Fruit fly (Drosophila melanogaster) whole organism, adult: ENCODE data around the gene CSN6.

Experiments
- CG11617 ChIP-seq: fragments of 200-800 bp; sonication (Bioruptor generic); optimal IDR thresholded peaks from 2 replicates; lab custom pipeline; 2017; ENCODE audit warnings: mild to moderate bottlenecking, missing biosample characterization, missing genetic modification reagents, missing genetic modification characterization
- CG12768 ChIP-seq: fragments of 200-800 bp; sonication (Bioruptor generic); optimal IDR thresholded peaks from 2 replicates; lab custom pipeline; 2017; ENCODE audit warnings: missing biosample characterization, missing genetic modification characterization, mild to moderate bottlenecking, moderate library complexity, missing genetic modification reagents
- CG14711 ChIP-seq: fragments of 200-800 bp; sonication (Bioruptor generic); optimal IDR thresholded peaks from 2 replicates; lab custom pipeline; 2018; ENCODE audit warnings: missing biosample characterization, mild to moderate bottlenecking, missing genetic modification characterization, moderate library complexity
- CG1620 ChIP-seq: fragments of 200-800 bp; sonication (Bioruptor generic); optimal IDR thresholded peaks from 2 replicates; lab custom pipeline; 2016; ENCODE audit warnings: missing biosample characterization, missing genetic modification characterization
- CG33017 ChIP-seq: fragments of 200-800 bp; sonication (Bioruptor generic); optimal IDR thresholded peaks from 2 replicates; lab custom pipeline; 2018; ENCODE audit warnings: missing biosample characterization, mild to moderate bottlenecking, missing genetic modification characterization, moderate library complexity
- CG5204 ChIP-seq: fragments of 200-800 bp; sonication (Bioruptor generic); optimal IDR thresholded peaks from 2 replicates; lab custom pipeline; 2016; ENCODE audit warnings: missing biosample characterization, missing genetic modification characterization
- CG7045 ChIP-seq: fragments of 200-800 bp; sonication (Bioruptor generic); optimal IDR thresholded peaks from 2 replicates; lab custom pipeline; 2017; ENCODE audit warnings: missing biosample characterization, mild to moderate bottlenecking, missing genetic modification characterization
- CG7101 ChIP-seq: fragments of 200-800 bp; sonication (Bioruptor generic); optimal IDR thresholded peaks from 2 replicates; lab custom pipeline; 2018; ENCODE audit warnings: missing biosample characterization, mild to moderate bottlenecking, missing genetic modification characterization, moderate library complexity
- Clk ChIP-seq: fragments of 200-800 bp; sonication (Bioruptor generic); optimal IDR thresholded peaks from 2 replicates; lab custom pipeline; 2017; ENCODE audit warnings: missing biosample characterization, missing genetic modification characterization
- Crg-1 ChIP-seq: fragments of 200-800 bp; sonication (Bioruptor generic); optimal IDR thresholded peaks from 2 replicates; lab custom pipeline; 2016; ENCODE audit warnings: missing biosample characterization, missing genetic modification characterization
- Hr96 ChIP-seq: fragments of 200-800 bp; sonication (Bioruptor generic); optimal IDR thresholded peaks from 2 replicates; lab custom pipeline; 2016; ENCODE audit warnings: missing biosample characterization, missing genetic modification characterization
- Mnt ChIP-seq: fragments of 200-800 bp; sonication (Bioruptor generic); optimal IDR thresholded peaks from 2 replicates; lab custom pipeline; 2016; ENCODE audit warnings: missing biosample characterization, mild to moderate bottlenecking, missing genetic modification characterization
- bab1 ChIP-seq: fragments of 200-800 bp; sonication (Bioruptor generic); optimal IDR thresholded peaks from 3 replicates; lab custom pipeline; 2019; ENCODE audit warnings: missing biosample characterization, mild to moderate bottlenecking, missing genetic modification characterization, moderate library complexity
- cic ChIP-seq: fragments of 200-800 bp; sonication (Bioruptor generic); optimal IDR thresholded peaks from 2 replicates; lab custom pipeline; 2017; ENCODE audit warnings: missing biosample characterization, mild to moderate bottlenecking, missing genetic modification characterization, moderate library complexity
- cnc ChIP-seq, 2 experiments: fragments of >200 bp; optimal IDR thresholded peaks; 2 replicates each; lab custom pipeline; 2017
- kay ChIP-seq: fragments of 200-800 bp; sonication (Bioruptor generic); peaks from one replicate; lab custom pipeline; 2016; ENCODE audit warnings: missing biosample characterization, missing genetic modification characterization, borderline replicate concordance
- ovo ChIP-seq: fragments of 200-800 bp; sonication (Bioruptor generic); optimal IDR thresholded peaks from 2 replicates; lab custom pipeline; 2016; ENCODE audit warnings: missing biosample characterization, missing genetic modification characterization
- pad ChIP-seq: fragments of 200-800 bp; sonication (Bioruptor generic); optimal IDR thresholded peaks from 3 replicates; lab custom pipeline; 2017; ENCODE audit warnings: missing biosample characterization, missing genetic modification characterization, mild to moderate bottlenecking, moderate library complexity, missing genetic modification reagents
- tj ChIP-seq: fragments of 200-800 bp; sonication (Bioruptor generic); optimal IDR thresholded peaks from 3 replicates; lab custom pipeline; 2017; ENCODE audit warnings: missing biosample characterization, mild to moderate bottlenecking, missing genetic modification characterization, moderate library complexity
- toe ChIP-seq: fragments of 200-800 bp; sonication (Bioruptor generic); optimal IDR thresholded peaks from 2 replicates; lab custom pipeline; 2016; ENCODE audit warnings: missing biosample characterization, missing genetic modification characterization

The CSN6 gene

DNA sequence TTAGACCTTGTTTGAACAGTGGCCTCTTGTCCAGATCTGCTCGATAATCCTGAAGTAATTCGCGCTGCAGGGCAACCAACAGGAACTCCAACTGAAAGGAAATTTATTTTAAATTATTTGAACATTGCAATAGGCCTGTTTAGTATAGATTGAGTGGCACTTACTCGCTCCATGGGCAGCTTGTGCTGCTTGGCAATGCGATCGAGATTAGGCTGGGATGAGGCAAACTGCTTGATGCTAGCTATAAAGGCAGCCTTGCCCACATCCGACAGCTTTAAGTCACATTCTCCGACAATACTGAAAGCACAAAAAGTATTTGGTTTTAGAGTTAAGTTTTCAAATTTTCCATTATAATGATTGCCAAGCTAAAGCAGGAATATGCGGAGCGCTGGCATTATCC, 28.6 kb downstream of the CSN6 start, which contains the start of gene CG13843:
Gene CG13843 (plus strand): TSS at position 301 of the 400 bp plus-strand sequence.
- TF ChIP-seq bab1 (GFP tag; lab: Kevin White, UChicago) (no peak), CG12768 (GFP tag; lab: Kevin White, UChicago) (no peak), Hr96 (no peak)

DNA sequence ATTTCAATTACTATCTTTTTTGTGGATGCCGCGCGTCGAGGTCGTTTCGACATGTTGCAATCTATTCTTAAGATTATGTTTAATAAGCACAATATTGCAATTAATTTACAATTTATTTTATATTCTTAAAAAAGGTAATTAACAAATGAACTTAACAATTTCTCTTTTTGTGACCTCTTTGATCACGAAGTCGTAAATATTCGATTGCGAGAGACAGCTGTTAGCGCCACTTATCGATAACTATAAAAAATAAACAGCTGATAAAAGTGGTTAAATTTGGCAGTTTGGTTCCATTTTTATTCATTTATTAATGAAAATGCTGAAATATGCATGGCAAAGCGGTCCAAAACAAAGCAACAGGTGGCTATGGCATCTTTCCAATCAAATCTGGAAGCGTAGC, 32.9 kb downstream of the CSN6 start, which contains the start of the genes CG31156 and mRRF2:
Gene CG31156 (minus strand): TSS at position 209 of the 400 bp plus-strand sequence.
Gene mRRF2 (plus strand): TSS at position 239 of the 400 bp plus-strand sequence.
- TF ChIP-seq CG7101 (no peak), cnc (optimal IDR thresholded peaks at IDR 0.05; lab: Kevin White, UChicago) (no peak), kay (peak; percentile 88)

DNA sequence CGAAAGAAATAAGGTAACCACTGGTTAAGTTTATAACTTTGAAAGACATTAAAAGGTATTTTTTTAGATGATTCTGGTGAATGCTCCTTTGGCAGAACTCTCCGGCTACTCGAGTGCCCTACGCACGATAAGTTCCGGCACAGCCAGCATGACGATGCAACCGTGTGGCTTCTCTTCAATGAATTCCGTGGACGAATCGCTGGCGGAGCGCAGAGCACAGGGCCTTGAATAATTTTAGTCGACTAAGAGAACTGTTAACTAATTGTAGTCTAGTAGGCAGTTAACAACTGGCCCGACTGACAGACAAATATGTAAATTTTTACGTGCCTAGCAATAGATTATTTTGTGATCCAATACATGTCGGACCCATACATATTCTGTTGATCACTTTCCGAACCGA, 35.6 kb downstream of the CSN6 start, which contains the start of gene CG31161:
Gene CG31161 (plus strand): TSS at position 301 of the 400 bp plus-strand sequence.
- no peak for TF ChIP-seq kay
- TF ChIP-seq Mnt (GFP tag; lab: Kevin White, UChicago), result no peak
- TF ChIP-seq CG5204, result no peak

DNA sequence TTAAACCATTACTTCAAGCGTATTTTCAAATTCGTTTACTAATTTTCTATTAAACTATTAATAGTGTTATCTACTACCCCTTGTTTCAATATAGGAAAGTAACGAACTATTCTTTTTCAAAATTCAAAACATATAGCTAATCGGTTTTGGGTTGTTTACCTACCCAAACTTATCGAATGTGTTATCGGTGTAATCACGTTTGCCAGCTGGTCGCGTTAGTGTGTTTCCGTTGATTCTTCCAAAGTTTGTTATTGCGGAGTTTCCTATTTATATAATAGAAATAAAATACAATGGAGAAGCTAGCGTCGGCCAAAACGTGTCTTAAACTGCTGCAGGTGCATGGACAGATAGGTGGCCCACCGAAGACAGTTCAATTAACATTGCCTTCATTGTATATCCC, 37.7 kb downstream of the CSN6 start, which contains the start of gene mRpL45:
Gene mRpL45 (plus strand): TSS at position 213 of the 400 bp plus-strand sequence.
- peak; percentile 12 for TF ChIP-seq bab1 (GFP tag; lab: Kevin White, UChicago)
- no peak for TF ChIP-seq ovo
- TF ChIP-seq Mnt (GFP tag; lab: Kevin White, UChicago), result peak; percentile 24

DNA sequence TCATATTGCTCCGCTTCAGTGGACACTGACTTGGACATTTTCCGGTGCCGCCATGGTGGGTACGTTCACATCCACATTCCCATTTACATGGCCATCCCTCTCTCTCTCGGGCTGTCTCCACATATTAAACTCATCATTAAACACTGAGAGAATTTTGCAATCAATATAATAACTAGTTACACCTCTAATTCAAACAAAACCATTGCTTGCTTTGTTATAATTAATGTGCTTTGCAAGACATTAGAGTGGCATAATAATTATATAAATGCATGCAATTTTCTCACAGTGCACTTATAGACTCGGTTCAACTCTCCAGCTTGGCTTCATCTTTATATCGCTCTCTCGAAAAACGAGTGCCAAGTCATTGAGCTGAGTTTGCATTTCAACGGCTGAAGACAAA, 44.2 kb downstream of the CSN6 start:
- TF ChIP-seq CG7101 (peak; percentile 32), CG7045 (no peak), pad (GFP tag; lab: Kevin White, UChicago) (no peak), CG5204 (no peak), CG12768 (GFP tag; lab: Kevin White, UChicago) (no peak), CG14711 (tag; lab: Kevin White, UChicago) (peak; percentile 51), Clk (GFP tag; lab: Kevin White, UChicago) (no peak), ovo (no peak), tj (GFP tag; lab: Kevin White, UChicago) (peak; percentile 82), cic (GFP tag; lab: Kevin White, UChicago) (no peak), kay (no peak), toe (GFP tag; lab: Kevin White, UChicago) (no peak), CG33017 (tag; lab: Kevin White, UChicago) (no peak), Hr96 (no peak), CG11617 (GFP tag; lab: Kevin White, UChicago) (no peak), Crg-1 (GFP tag; lab: Kevin White, UChicago) (no peak), Mnt (GFP tag; lab: Kevin White, UChicago) (no peak), cnc (optimal IDR thresholded peaks at IDR 0.05; lab: Kevin White, UChicago) (peak in 1 of 2 experiments; percentile 3), CG1620 (GFP tag; lab: Kevin White, UChicago) (no peak), bab1 (GFP tag; lab: Kevin White, UChicago) (peak; percentile 69)

DNA sequence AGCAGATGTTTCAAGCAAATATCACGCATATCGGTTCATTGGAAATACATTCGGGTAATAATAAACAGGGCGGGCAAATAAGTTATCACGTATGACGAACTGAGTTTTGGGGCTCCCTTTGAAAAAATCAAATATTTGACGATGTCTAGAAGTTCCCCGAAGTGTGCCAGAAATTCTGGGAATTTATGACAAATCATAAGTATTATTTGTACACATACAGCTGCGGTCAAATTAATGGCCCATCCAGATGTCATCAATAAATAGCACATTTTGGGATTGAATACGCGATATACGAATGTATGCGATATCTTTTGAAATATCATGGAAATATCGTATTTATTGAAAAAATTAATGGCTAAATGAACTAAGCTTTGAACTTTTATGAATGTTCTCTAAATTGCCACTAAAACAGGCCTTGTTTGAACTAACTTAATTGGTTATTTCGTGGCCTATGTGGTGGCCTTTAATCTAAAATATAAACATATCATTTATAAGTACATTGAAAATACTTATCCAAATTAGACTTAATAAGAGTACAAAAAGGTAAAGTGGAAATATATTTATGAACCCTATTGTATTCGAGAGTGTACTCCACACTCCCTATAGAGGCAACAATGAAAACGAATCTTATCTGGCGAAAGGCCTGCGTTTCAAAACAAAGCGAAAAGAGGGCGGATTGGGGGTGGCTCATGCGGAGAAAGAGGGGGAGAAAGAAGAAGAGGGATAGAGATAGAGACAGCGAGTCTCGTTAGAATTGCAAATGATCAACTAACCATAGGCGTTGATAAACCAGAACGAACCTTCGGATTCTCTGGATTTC, 45.2 kb downstream of the CSN6 start:
- TF ChIP-seq CG11617 (GFP tag; lab: Kevin White, UChicago), result no peak
- TF ChIP-seq bab1 (GFP tag; lab: Kevin White, UChicago), result peak; percentile 9
- TF ChIP-seq ovo, result no peak
- no peak for TF ChIP-seq CG7045
- TF ChIP-seq CG14711 (tag; lab: Kevin White, UChicago), result peak; percentile 31
- TF ChIP-seq Mnt (GFP tag; lab: Kevin White, UChicago), result no peak
- no peak for TF ChIP-seq Crg-1 (GFP tag; lab: Kevin White, UChicago)
- TF ChIP-seq cnc (optimal IDR thresholded peaks at IDR 0.05; lab: Kevin White, UChicago), result no peak
- TF ChIP-seq CG5204, result peak; percentile 12
- peak; percentile 19 for TF ChIP-seq CG7101
- TF ChIP-seq CG33017 (tag; lab: Kevin White, UChicago), result no peak
- TF ChIP-seq CG1620 (GFP tag; lab: Kevin White, UChicago), result no peak
- TF ChIP-seq CG12768 (GFP tag; lab: Kevin White, UChicago), result no peak
- TF ChIP-seq pad (GFP tag; lab: Kevin White, UChicago), result no peak
- no peak for TF ChIP-seq kay
- no peak for TF ChIP-seq tj (GFP tag; lab: Kevin White, UChicago)
- no peak for TF ChIP-seq Clk (GFP tag; lab: Kevin White, UChicago)

DNA sequence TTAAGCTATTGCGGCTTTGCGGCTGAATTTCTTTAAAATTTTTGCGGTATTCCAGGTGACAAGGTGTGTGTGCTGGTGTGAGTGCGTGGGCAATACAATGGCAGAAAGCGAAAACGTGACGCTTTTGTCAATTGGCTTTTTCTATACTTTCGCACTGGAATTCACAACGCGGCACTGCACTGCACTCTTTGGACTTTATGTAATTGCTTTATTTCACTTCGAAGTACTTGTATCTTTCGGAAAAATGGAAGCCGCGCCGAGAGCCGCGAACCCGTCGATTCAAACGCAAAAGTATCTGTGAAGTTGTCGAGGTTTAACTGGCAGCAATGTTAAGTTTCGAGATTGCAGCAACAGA, 45.7 kb downstream of the CSN6 start:
- TF ChIP-seq pad (GFP tag; lab: Kevin White, UChicago) (no peak), cic (GFP tag; lab: Kevin White, UChicago) (no peak), CG7045 (no peak), Clk (GFP tag; lab: Kevin White, UChicago) (no peak), CG11617 (GFP tag; lab: Kevin White, UChicago) (no peak), CG7101 (no peak), CG12768 (GFP tag; lab: Kevin White, UChicago) (peak; percentile 38)
